Worm (Caenorhabditis elegans) whole organism, L2 larva: Measurements from ENCODE around the gene nhr-168.

Experiments
- C34F6.9 ChIP-seq: fragments of 150-350 bp; optimal IDR thresholded peaks from 2 replicates; lab custom pipeline; 2014; ENCODE audit warnings: missing biosample characterization, missing genetic modification characterization
- F13H6.1 ChIP-seq: sonication (generic microtip); optimal IDR thresholded peaks from 2 replicates; lab custom pipeline; 2016; ENCODE audit warnings: missing genetic modification characterization, missing compliant biosample characterization
- R02D3.7 ChIP-seq: fragments of 150-350 bp; optimal IDR thresholded peaks from 2 replicates; lab custom pipeline; 2014; ENCODE audit warnings: missing biosample characterization, missing genetic modification characterization
- Y55F3AM.14 ChIP-seq: fragments of 200-800 bp; sonication (Bioruptor generic); optimal IDR thresholded peaks from 2 replicates; lab custom pipeline; 2018; ENCODE audit warnings: mild to moderate bottlenecking, missing genetic modification characterization, missing compliant biosample characterization
- ZK546.5 ChIP-seq: sonication (generic microtip); optimal IDR thresholded peaks from 2 replicates; lab custom pipeline; 2017; ENCODE audit warnings: missing biosample characterization, missing genetic modification characterization
- aly-2 ChIP-seq: fragments of 150-350 bp; optimal IDR thresholded peaks from 2 replicates; lab custom pipeline; 2014; ENCODE audit warnings: missing biosample characterization, missing genetic modification characterization
- blmp-1 ChIP-seq: sonication (generic microtip); optimal IDR thresholded peaks from 2 replicates; lab custom pipeline; 2017; ENCODE audit warnings: missing genetic modification characterization, mild to moderate bottlenecking, missing compliant biosample characterization, antibody characterized with exemption, moderate library complexity; ENCODE audit not compliant: insufficient read depth
- ceh-16 ChIP-seq: fragments of 150-350 bp; optimal IDR thresholded peaks from 2 replicates; lab custom pipeline; 2014; ENCODE audit warnings: missing biosample characterization, missing genetic modification characterization
- ceh-82 ChIP-seq: fragments of 150-350 bp; optimal IDR thresholded peaks from 2 replicates; lab custom pipeline; 2014; ENCODE audit warnings: missing biosample characterization, missing genetic modification characterization
- crh-2 ChIP-seq: sonication (generic microtip); optimal IDR thresholded peaks from 2 replicates; lab custom pipeline; 2017; ENCODE audit warnings: missing biosample characterization, missing genetic modification characterization
- egl-27 ChIP-seq: sonication (generic microtip); optimal IDR thresholded peaks from 3 replicates; lab custom pipeline; 2017; ENCODE audit warnings: missing biosample characterization, missing genetic modification reagents, missing genetic modification characterization
- fos-1 ChIP-seq: fragments of 150-350 bp; optimal IDR thresholded peaks from 2 replicates; lab custom pipeline; 2014; ENCODE audit warnings: missing biosample characterization, missing genetic modification characterization
- gmeb-1 ChIP-seq: fragments of 150-350 bp; optimal IDR thresholded peaks from 2 replicates; lab custom pipeline; 2014; ENCODE audit warnings: missing biosample characterization, missing genetic modification characterization
- lin-11 ChIP-seq: fragments of 150-350 bp; sonication (generic microtip); optimal IDR thresholded peaks from 2 replicates; lab custom pipeline; 2014; ENCODE audit warnings: missing biosample characterization, missing genetic modification characterization, inconsistent platforms, mixed read lengths
- lin-13 ChIP-seq: fragments of 150-350 bp; optimal IDR thresholded peaks from 2 replicates; lab custom pipeline; 2014; ENCODE audit warnings: missing biosample characterization, missing genetic modification reagents, missing genetic modification characterization
- lsy-2 ChIP-seq, 2 experiments: fragments of 150-350 bp in 1 of 2; sonication (generic microtip) in 1 of 2; optimal IDR thresholded peaks; 2 replicates each; lab custom pipeline; 2014 to 2017; ENCODE audit warnings: missing biosample characterization in 2 of 2, missing genetic modification characterization in 2 of 2
- mab-5 ChIP-seq: fragments of 150-350 bp; optimal IDR thresholded peaks from 2 replicates; lab custom pipeline; 2014; ENCODE audit warnings: missing biosample characterization, missing genetic modification characterization
- mbf-1 ChIP-seq: sonication (generic microtip); optimal IDR thresholded peaks from 2 replicates; lab custom pipeline; 2017; ENCODE audit warnings: missing biosample characterization, missing genetic modification characterization
- mdl-1 ChIP-seq, 2 experiments: fragments of 150-350 bp in 1 of 2; sonication (generic microtip) in 1 of 2; optimal IDR thresholded peaks; 2 replicates each; lab custom pipeline; 2017; ENCODE audit warnings: missing biosample characterization in 2 of 2, missing genetic modification characterization in 2 of 2
- nhr-10 ChIP-seq: sonication (generic microtip); optimal IDR thresholded peaks from 2 replicates; lab custom pipeline; 2017; ENCODE audit warnings: missing biosample characterization, missing genetic modification characterization
- nhr-12 ChIP-seq: fragments of 150-350 bp; optimal IDR thresholded peaks from 2 replicates; lab custom pipeline; 2014; ENCODE audit warnings: missing biosample characterization, missing genetic modification characterization
- nhr-129 ChIP-seq: fragments of 150-350 bp; optimal IDR thresholded peaks from 2 replicates; lab custom pipeline; 2014; ENCODE audit warnings: missing biosample characterization, missing genetic modification characterization
- nhr-21 ChIP-seq: fragments of 150-350 bp; optimal IDR thresholded peaks from 2 replicates; lab custom pipeline; 2014; ENCODE audit warnings: missing biosample characterization, missing genetic modification characterization
- nhr-23 ChIP-seq: fragments of 150-350 bp; optimal IDR thresholded peaks from 2 replicates; lab custom pipeline; 2014; ENCODE audit warnings: missing biosample characterization, missing genetic modification reagents, missing genetic modification characterization
- nhr-25 ChIP-seq: fragments of 150-350 bp; sonication (generic microtip); optimal IDR thresholded peaks from 3 replicates; lab custom pipeline; 2014; ENCODE audit warnings: missing biosample characterization, missing genetic modification characterization
- nhr-6 ChIP-seq: fragments of 150-350 bp; optimal IDR thresholded peaks from 2 replicates; lab custom pipeline; 2014; ENCODE audit warnings: missing biosample characterization, missing genetic modification characterization
- nhr-77 ChIP-seq: fragments of 150-350 bp; optimal IDR thresholded peaks from 2 replicates; lab custom pipeline; 2014; ENCODE audit warnings: missing biosample characterization, missing genetic modification characterization
- peb-1 ChIP-seq: fragments of 150-350 bp; optimal IDR thresholded peaks from 2 replicates; lab custom pipeline; 2014; ENCODE audit warnings: missing biosample characterization, missing genetic modification characterization
- sem-4 ChIP-seq: fragments of 150-350 bp; optimal IDR thresholded peaks from 2 replicates; lab custom pipeline; 2014; ENCODE audit warnings: missing biosample characterization, missing genetic modification reagents, missing genetic modification characterization
- skn-1 ChIP-seq: sonication (generic microtip); optimal IDR thresholded peaks from 2 replicates; lab custom pipeline; 2017; ENCODE audit warnings: missing biosample characterization, missing genetic modification characterization
- sma-3 ChIP-seq: sonication (generic microtip); optimal IDR thresholded peaks from 2 replicates; lab custom pipeline; 2016; ENCODE audit warnings: missing genetic modification reagents, missing genetic modification characterization, missing compliant biosample characterization
- sma-9 ChIP-seq, 2 experiments: fragments of 150-350 bp in 1 of 2; sonication (generic microtip) in 1 of 2; optimal IDR thresholded peaks; 2 replicates each; lab custom pipeline; 2014 to 2016; ENCODE audit warnings: missing genetic modification characterization in 2 of 2, mild to moderate bottlenecking in 1 of 2, missing biosample characterization in 1 of 2, missing compliant biosample characterization in 1 of 2, missing genetic modification reagents in 1 of 2, moderate library complexity in 1 of 2
- unc-39 ChIP-seq: fragments of 150-350 bp; optimal IDR thresholded peaks from 2 replicates; lab custom pipeline; 2014; ENCODE audit warnings: missing biosample characterization, missing genetic modification characterization
- zag-1 ChIP-seq: fragments of 150-350 bp; optimal IDR thresholded peaks from 2 replicates; lab custom pipeline; 2014; ENCODE audit warnings: missing biosample characterization, missing genetic modification characterization
- ztf-1 ChIP-seq: fragments of 200-800 bp; sonication (Bioruptor generic); conservative IDR thresholded peaks from 2 replicates; pipeline ENCODE4 v1.3.6; 2022; ENCODE audit warnings: missing genetic modification characterization, missing compliant biosample characterization
- ztf-11 ChIP-seq: sonication (generic microtip); optimal IDR thresholded peaks from 2 replicates; lab custom pipeline; 2017; ENCODE audit warnings: missing biosample characterization, missing genetic modification characterization

The nhr-168 gene

DNA sequence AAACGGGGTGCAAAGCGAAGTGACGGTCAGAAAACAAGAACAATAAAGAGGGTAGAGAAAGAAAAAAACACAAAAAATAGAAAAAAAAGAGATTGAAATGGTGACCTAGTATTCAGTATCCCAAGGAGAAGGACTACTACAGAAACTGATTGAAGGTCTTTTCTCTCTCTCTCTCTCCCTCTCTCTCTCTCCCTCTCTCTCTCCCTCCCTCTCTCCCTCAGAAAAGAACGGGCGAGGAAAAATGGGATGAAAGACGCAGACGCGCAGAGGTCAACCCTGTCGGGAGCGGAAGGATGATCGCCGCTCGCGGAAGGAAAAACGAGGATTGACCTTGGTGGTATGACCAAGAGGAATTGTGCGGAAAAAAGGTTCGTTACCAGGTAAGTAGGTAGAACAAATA lies 40.9 kb upstream of the nhr-168 start:
- TF ChIP-seq C34F6.9 (tag; lab: Kevin White, UChicago), result no peak
- TF ChIP-seq nhr-12 (tag; lab: Kevin White, UChicago), result no peak
- peak; percentile 22 for TF ChIP-seq lin-13 (GFP tag; lab: Kevin White, UChicago)
- TF ChIP-seq sem-4 (tag; lab: Kevin White, UChicago), result peak; percentile 45
- TF ChIP-seq sma-3 (GFP tag; lab: Kevin White, UChicago), result peak; percentile 50
- TF ChIP-seq blmp-1 (tag; lab: Kevin White, UChicago), result peak; percentile 15
- no peak for TF ChIP-seq ZK546.5 (tag; lab: Kevin White, UChicago)
- TF ChIP-seq Y55F3AM.14 (GFP tag; lab: Kevin White, UChicago), result no peak
- TF ChIP-seq lin-11 (tag; lab: Kevin White, UChicago), result no peak
- no peak for TF ChIP-seq nhr-6 (tag; lab: Kevin White, UChicago)
- TF ChIP-seq unc-39 (tag; lab: Kevin White, UChicago), result no peak
- peak; percentile 52 for TF ChIP-seq nhr-21 (tag; lab: Kevin White, UChicago)
- TF ChIP-seq egl-27, result peak; percentile 62
- TF ChIP-seq lsy-2 (tag; optimal IDR thresholded peaks at IDR 0.05; lab: Kevin White, UChicago), result peak in 1 of 2 experiments; percentile 3
- peak; percentile 37 for TF ChIP-seq fos-1 (tag; lab: Kevin White, UChicago)
- TF ChIP-seq nhr-129 (tag; lab: Kevin White, UChicago), result peak; percentile 13
- no peak for TF ChIP-seq aly-2 (tag; lab: Kevin White, UChicago)
- peak; percentile 84 for TF ChIP-seq nhr-25 (tag; lab: Kevin White, UChicago)
- peak; percentile 70 for TF ChIP-seq ceh-16
- TF ChIP-seq gmeb-1, result no peak
- no peak for TF ChIP-seq mbf-1
- TF ChIP-seq sma-9 (GFP tag; optimal IDR thresholded peaks at IDR 0.05; lab: Kevin White, UChicago), result peak; percentile 62
- TF ChIP-seq sma-9 (tag; optimal IDR thresholded peaks at IDR 0.05; lab: Kevin White, UChicago), result no peak
- peak; percentile 58 for TF ChIP-seq crh-2 (tag; lab: Kevin White, UChicago)
- TF ChIP-seq ztf-11 (tag; lab: Kevin White, UChicago), result no peak
- no peak for TF ChIP-seq ceh-82 (tag; lab: Kevin White, UChicago)
- no peak for TF ChIP-seq nhr-23 (tag; lab: Kevin White, UChicago)
- no peak for TF ChIP-seq mab-5
- TF ChIP-seq F13H6.1 (tag; lab: Kevin White, UChicago), result peak; percentile 30
- TF ChIP-seq R02D3.7 (tag; lab: Kevin White, UChicago), result no peak
- TF ChIP-seq nhr-77 (tag; lab: Kevin White, UChicago), result no peak
- no peak for TF ChIP-seq ztf-1 (GFP tag; lab: Robert Waterston, UW)
- TF ChIP-seq mdl-1 (tag; optimal IDR thresholded peaks at IDR 0.05; lab: Kevin White, UChicago), result no peak
- no peak for TF ChIP-seq nhr-10 (tag; lab: Kevin White, UChicago)
- TF ChIP-seq, all 48 proteins: peak for 14

DNA sequence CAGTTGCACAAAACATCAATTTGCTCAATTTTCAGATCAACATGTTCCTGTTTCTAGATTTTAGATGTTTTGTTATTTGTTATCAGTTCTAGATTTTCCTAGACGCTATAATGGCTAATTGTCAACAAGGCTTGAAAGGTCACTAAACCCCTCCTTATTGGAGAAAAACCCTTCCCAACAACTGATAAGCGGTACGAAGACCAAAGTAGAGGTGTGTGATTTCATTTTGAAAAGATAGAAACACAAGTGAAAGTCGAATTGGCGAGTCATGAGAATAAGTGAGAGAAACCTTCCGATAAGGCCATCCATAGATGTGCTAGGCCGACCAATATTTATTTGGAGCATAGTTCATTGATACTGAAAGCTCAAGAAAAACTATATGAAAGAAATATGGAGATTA lies 40.0 kb upstream of the nhr-168 start:
- TF ChIP-seq mdl-1 (tag; optimal IDR thresholded peaks at IDR 0.05; lab: Kevin White, UChicago) (no peak), F13H6.1 (tag; lab: Kevin White, UChicago) (peak; percentile 46), sma-9 (GFP tag; optimal IDR thresholded peaks at IDR 0.05; lab: Kevin White, UChicago) (peak; percentile 82), sma-9 (tag; optimal IDR thresholded peaks at IDR 0.05; lab: Kevin White, UChicago) (no peak), fos-1 (tag; lab: Kevin White, UChicago) (peak; percentile 91), peb-1 (tag; lab: Kevin White, UChicago) (no peak), nhr-12 (tag; lab: Kevin White, UChicago) (no peak), blmp-1 (tag; lab: Kevin White, UChicago) (peak; percentile 87), nhr-23 (tag; lab: Kevin White, UChicago) (no peak), ceh-82 (tag; lab: Kevin White, UChicago) (no peak), nhr-25 (tag; lab: Kevin White, UChicago) (no peak), nhr-21 (tag; lab: Kevin White, UChicago) (peak; percentile 68), gmeb-1 (peak; percentile 30), nhr-129 (tag; lab: Kevin White, UChicago) (peak; percentile 31), C34F6.9 (tag; lab: Kevin White, UChicago) (no peak), ZK546.5 (tag; lab: Kevin White, UChicago) (no peak), ceh-16 (no peak), sma-3 (GFP tag; lab: Kevin White, UChicago) (peak; percentile 52), crh-2 (tag; lab: Kevin White, UChicago) (peak; percentile 62), lsy-2 (tag; optimal IDR thresholded peaks at IDR 0.05; lab: Kevin White, UChicago) (no peak), aly-2 (tag; lab: Kevin White, UChicago) (no peak), skn-1 (tag; lab: Kevin White, UChicago) (no peak), zag-1 (tag; lab: Kevin White, UChicago) (no peak), egl-27 (peak; percentile 67), sem-4 (tag; lab: Kevin White, UChicago) (no peak)
